Fruit fly (Drosophila melanogaster): ENCODE measurements around the gene spo.

- no peak for TF ChIP-seq psq (optimal IDR thresholded peaks at IDR 0.05)
- no peak for TF ChIP-seq ttk (optimal IDR thresholded peaks at IDR 0.05)
- TF ChIP-seq Sin3A (optimal IDR thresholded peaks at IDR 0.05) = no peak
- TF ChIP-seq insv (optimal IDR thresholded peaks at IDR 0.05) = no peak
- TF ChIP-seq h (optimal IDR thresholded peaks at IDR 0.05) = no peak
Measured at dm6 chr3L:5608786-5609370, 16.5 kb upstream of the spo start.
